Worm (Caenorhabditis elegans) whole organism, young adult: ENCODE results near the gene skpt-1.
A peak's percentile ranks its signal among the peaks of the same experiment; 100 is the strongest.

Experiments
- B0035.1 ChIP-seq: sonication (generic microtip); optimal IDR thresholded peaks from 2 replicates; lab custom pipeline; 2016; ENCODE audit warnings: missing genetic modification characterization, mild to moderate bottlenecking, missing compliant biosample characterization, missing genotype, missing genetic modification reagents
- C06A6.2 ChIP-seq: fragments of 200-800 bp; sonication (Bioruptor generic); conservative IDR thresholded peaks from 2 replicates; pipeline ENCODE4 v1.3.6; 2022; ENCODE audit warnings: missing genetic modification characterization, missing compliant biosample characterization
- C17E4.6 ChIP-seq: fragments of 200-800 bp; sonication (Bioruptor generic); IDR thresholded peaks from 2 replicates; pipeline ENCODE4 v1.3.6; 2022; ENCODE audit warnings: missing genetic modification reagents, missing genetic modification characterization, missing compliant biosample characterization
- D2030.7 ChIP-seq: fragments of 200-800 bp; sonication (Bioruptor generic); IDR thresholded peaks from 2 replicates; pipeline ENCODE4 v1.3.6; 2022; ENCODE audit warnings: missing genetic modification reagents, missing genetic modification characterization, missing compliant biosample characterization
- F49E8.2 ChIP-seq: sonication (generic microtip); optimal IDR thresholded peaks from 3 replicates; lab custom pipeline; 2017; ENCODE audit warnings: missing genetic modification characterization, mild to moderate bottlenecking, missing compliant biosample characterization, antibody characterized with exemption, moderate library complexity; ENCODE audit not compliant: insufficient read depth
- F52B5.7 ChIP-seq: sonication (generic microtip); optimal IDR thresholded peaks from 2 replicates; lab custom pipeline; 2016; ENCODE audit warnings: mild to moderate bottlenecking, missing genetic modification characterization, missing compliant biosample characterization
- F55B11.4 ChIP-seq: sonication (generic microtip); optimal IDR thresholded peaks from 2 replicates; lab custom pipeline; 2016; ENCODE audit warnings: missing compliant biosample characterization, missing genetic modification characterization, borderline replicate concordance; ENCODE audit not compliant: insufficient read depth
- F57C9.4 ChIP-seq: sonication (generic microtip); optimal IDR thresholded peaks from 2 replicates; lab custom pipeline; 2017; ENCODE audit warnings: mild to moderate bottlenecking, missing genetic modification characterization, missing compliant biosample characterization
- T26A5.8 ChIP-seq: sonication (generic microtip); optimal IDR thresholded peaks from 2 replicates; lab custom pipeline; 2016; ENCODE audit warnings: missing genetic modification characterization, missing compliant biosample characterization
- Y53G8AR.9 ChIP-seq: fragments of 200-800 bp; sonication (Bioruptor generic); conservative IDR thresholded peaks from 2 replicates; pipeline ENCODE4 v1.3.6; 2022; ENCODE audit warnings: missing genetic modification reagents, missing genetic modification characterization, missing compliant biosample characterization
- Y56A3A.18 ChIP-seq: fragments of 200-800 bp; sonication (Bioruptor generic); IDR thresholded peaks from 2 replicates; pipeline ENCODE4 v1.3.6; 2022; ENCODE audit warnings: missing genetic modification reagents, missing genetic modification characterization, missing compliant biosample characterization
- Y79H2A.3 ChIP-seq: fragments of 200-800 bp; sonication (Bioruptor generic); conservative IDR thresholded peaks from 2 replicates; pipeline ENCODE4 v1.3.6; 2022; ENCODE audit warnings: missing genetic modification reagents, missing genetic modification characterization, missing compliant biosample characterization
- ZK185.1 ChIP-seq: sonication (generic microtip); optimal IDR thresholded peaks from 2 replicates; lab custom pipeline; 2016; ENCODE audit warnings: mild to moderate bottlenecking, missing genetic modification characterization, missing compliant biosample characterization; ENCODE audit not compliant: poor library complexity, severe bottlenecking
- attf-5 ChIP-seq: fragments of 200-800 bp; sonication (Bioruptor generic); optimal IDR thresholded peaks from 2 replicates; lab custom pipeline; 2018; ENCODE audit warnings: mild to moderate bottlenecking, missing genetic modification characterization, missing compliant biosample characterization
- bed-1 ChIP-seq: fragments of 200-800 bp; sonication (Bioruptor generic); IDR thresholded peaks from 2 replicates; pipeline ENCODE4 v1.3.6; 2022; ENCODE audit warnings: missing genetic modification reagents, missing genetic modification characterization, missing compliant biosample characterization
- ccch-3 ChIP-seq: fragments of 200-800 bp; sonication (Bioruptor generic); optimal IDR thresholded peaks from 2 replicates; lab custom pipeline; 2018; ENCODE audit warnings: mild to moderate bottlenecking, missing genetic modification characterization, missing compliant biosample characterization
- cebp-1 ChIP-seq, 2 experiments: fragments of 200-800 bp in 1 of 2; sonication (Bioruptor generic) in 1 of 2; sonication (generic microtip) in 1 of 2; IDR thresholded peaks in 1 of 2; optimal IDR thresholded peaks in 1 of 2; 2 replicates each; pipeline versions ENCODE4 v1.3.6 to Lab custom; 2017 to 2022; ENCODE audit warnings: missing compliant biosample characterization in 2 of 2, missing genetic modification characterization in 2 of 2, mild to moderate bottlenecking in 1 of 2, missing genetic modification reagents in 1 of 2, moderate library complexity in 1 of 2
- ceh-79 ChIP-seq: sonication (generic microtip); optimal IDR thresholded peaks from 2 replicates; lab custom pipeline; 2017; ENCODE audit warnings: mild to moderate bottlenecking, missing genetic modification characterization, missing compliant biosample characterization
- chd-7 ChIP-seq: sonication (generic microtip); optimal IDR thresholded peaks from 2 replicates; lab custom pipeline; 2016; ENCODE audit warnings: mild to moderate bottlenecking, missing genetic modification characterization, moderate library complexity, missing compliant biosample characterization
- dox-1 ChIP-seq: fragments of 200-800 bp; sonication (Bioruptor generic); IDR thresholded peaks from 2 replicates; pipeline ENCODE4 v1.3.6; 2022; ENCODE audit warnings: missing genetic modification reagents, missing genetic modification characterization, missing compliant biosample characterization
- egl-18 ChIP-seq: fragments of 200-800 bp; sonication (Bioruptor generic); IDR thresholded peaks from 2 replicates; pipeline ENCODE4 v1.3.6; 2022; ENCODE audit warnings: missing genetic modification reagents, missing genetic modification characterization, missing compliant biosample characterization
- egl-44 ChIP-seq: fragments of 200-800 bp; sonication (Bioruptor generic); IDR thresholded peaks from 2 replicates; pipeline ENCODE4 v1.3.6; 2022; ENCODE audit warnings: missing genetic modification reagents, missing genetic modification characterization, missing compliant biosample characterization
- ets-4 ChIP-seq: fragments of 200-800 bp; sonication (Bioruptor generic); optimal IDR thresholded peaks from 2 replicates; lab custom pipeline; 2018; ENCODE audit warnings: mild to moderate bottlenecking, missing genetic modification characterization, missing compliant biosample characterization
- fkh-3 ChIP-seq: sonication (generic microtip); optimal IDR thresholded peaks from 2 replicates; lab custom pipeline; 2016; ENCODE audit warnings: mild to moderate bottlenecking, missing genetic modification characterization, missing compliant biosample characterization
- hlh-12 ChIP-seq: sonication (generic microtip); optimal IDR thresholded peaks from 2 replicates; lab custom pipeline; 2016; ENCODE audit warnings: missing genetic modification characterization, missing compliant biosample characterization
- hmg-1.2 ChIP-seq: fragments of 200-800 bp; sonication (Bioruptor generic); IDR thresholded peaks from 2 replicates; pipeline ENCODE4 v1.3.6; 2022; ENCODE audit warnings: missing genetic modification reagents, missing genetic modification characterization, missing compliant biosample characterization
- hsf-1 ChIP-seq: fragments of 200-800 bp; sonication (Bioruptor generic); IDR thresholded peaks from 2 replicates; pipeline ENCODE4 v1.3.6; 2022; ENCODE audit warnings: missing genetic modification reagents, missing genetic modification characterization, missing compliant biosample characterization
- lag-1 ChIP-seq: fragments of 200-800 bp; sonication (Bioruptor generic); IDR thresholded peaks from 2 replicates; pipeline ENCODE4 v1.3.6; 2022; ENCODE audit warnings: missing genetic modification reagents, missing genetic modification characterization, missing compliant biosample characterization
- lin-35 ChIP-seq, 3 experiments: fragments of 150-350 bp in 2 of 3; sonication (generic microtip) in 1 of 3; optimal IDR thresholded peaks; 2 replicates each; lab custom pipeline; 2014 to 2018; ENCODE audit warnings: missing biosample characterization in 3 of 3, missing genetic modification characterization in 3 of 3, missing genetic modification reagents in 3 of 3
- lin-54 ChIP-seq: fragments of 200-800 bp; sonication (Bioruptor generic); optimal IDR thresholded peaks from 2 replicates; lab custom pipeline; 2018; ENCODE audit warnings: mild to moderate bottlenecking, missing genetic modification characterization, missing compliant biosample characterization
- lsl-1 ChIP-seq: fragments of 200-800 bp; sonication (Bioruptor generic); optimal IDR thresholded peaks from 2 replicates; lab custom pipeline; 2018; ENCODE audit warnings: mild to moderate bottlenecking, missing genetic modification characterization, moderate library complexity, missing compliant biosample characterization
- mcd-1 ChIP-seq: fragments of 200-800 bp; sonication (Bioruptor generic); IDR thresholded peaks from 2 replicates; pipeline ENCODE4 v1.3.6; 2022; ENCODE audit warnings: missing genetic modification reagents, missing genetic modification characterization, missing compliant biosample characterization
- mel-28 ChIP-seq: sonication (generic microtip); optimal IDR thresholded peaks from 2 replicates; lab custom pipeline; 2016; ENCODE audit warnings: borderline replicate concordance, mild to moderate bottlenecking, missing genetic modification characterization, missing compliant biosample characterization
- mes-4 ChIP-seq: sonication (generic microtip); optimal IDR thresholded peaks from 2 replicates; lab custom pipeline; 2016; ENCODE audit warnings: missing genotype, missing genetic modification characterization, missing compliant biosample characterization
- nfyb-1 ChIP-seq: fragments of 200-800 bp; sonication (Bioruptor generic); IDR thresholded peaks from 2 replicates; pipeline ENCODE4 v1.3.6; 2022; ENCODE audit warnings: missing genetic modification reagents, missing genetic modification characterization, missing compliant biosample characterization
- nhr-179 ChIP-seq: sonication (generic microtip); optimal IDR thresholded peaks from 2 replicates; lab custom pipeline; 2016; ENCODE audit warnings: mild to moderate bottlenecking, missing genetic modification characterization, missing compliant biosample characterization
- pha-4 ChIP-seq: fragments of 150-350 bp; sonication (generic microtip); optimal IDR thresholded peaks from 2 replicates; lab custom pipeline; 2014; ENCODE audit warnings: missing biosample characterization, missing genetic modification reagents, missing genetic modification characterization
- sdz-38 ChIP-seq: sonication (generic microtip); optimal IDR thresholded peaks from 2 replicates; lab custom pipeline; 2016; ENCODE audit warnings: missing genotype, missing genetic modification characterization, missing compliant biosample characterization
- snpc-1.1 ChIP-seq: sonication (generic microtip); optimal IDR thresholded peaks from 2 replicates; lab custom pipeline; 2017; ENCODE audit warnings: missing genetic modification characterization, mild to moderate bottlenecking, missing compliant biosample characterization, antibody characterized with exemption, moderate library complexity, missing genotype, missing genetic modification reagents; ENCODE audit not compliant: insufficient read depth
- snpc-1.3 ChIP-seq: sonication (generic microtip); optimal IDR thresholded peaks from 2 replicates; lab custom pipeline; 2017; ENCODE audit warnings: missing genetic modification characterization, mild to moderate bottlenecking, missing compliant biosample characterization, antibody characterized with exemption, moderate library complexity, missing genotype, missing genetic modification reagents; ENCODE audit not compliant: insufficient read depth
- snpc-4 ChIP-seq, 5 experiments: fragments of 150-350 bp in 1 of 5; sonication (generic microtip) in 4 of 5; optimal IDR thresholded peaks; 2 replicates each; lab custom pipeline; 2014 to 2018; ENCODE audit warnings: missing genetic modification characterization in 5 of 5, missing biosample characterization in 3 of 5, antibody characterized with exemption in 2 of 5, mild to moderate bottlenecking in 2 of 5, missing compliant biosample characterization in 2 of 5, missing genotype in 2 of 5, moderate library complexity in 2 of 5, missing genetic modification reagents in 1 of 5
- tbx-9 ChIP-seq: sonication (generic microtip); optimal IDR thresholded peaks from 2 replicates; lab custom pipeline; 2016; ENCODE audit warnings: borderline replicate concordance, missing genetic modification characterization, inconsistent platforms, missing compliant biosample characterization
- tlf-1 ChIP-seq: fragments of 200-800 bp; sonication (Bioruptor generic); optimal IDR thresholded peaks from 2 replicates; lab custom pipeline; 2018; ENCODE audit warnings: mild to moderate bottlenecking, missing genetic modification characterization, missing compliant biosample characterization
- zfh-2 ChIP-seq: fragments of 200-800 bp; sonication (Bioruptor generic); conservative IDR thresholded peaks from 2 replicates; pipeline ENCODE4 v1.3.6; 2022; ENCODE audit warnings: missing genetic modification reagents, missing genetic modification characterization, missing compliant biosample characterization
- ztf-22 ChIP-seq: fragments of 200-800 bp; sonication (Bioruptor generic); optimal IDR thresholded peaks from 2 replicates; lab custom pipeline; 2018; ENCODE audit warnings: mild to moderate bottlenecking, missing genetic modification characterization, moderate library complexity, missing compliant biosample characterization
- ztf-26 ChIP-seq: sonication (generic microtip); optimal IDR thresholded peaks from 2 replicates; lab custom pipeline; 2017; ENCODE audit warnings: missing genetic modification characterization, missing compliant biosample characterization
- ztf-6 ChIP-seq: fragments of 200-800 bp; sonication (Bioruptor generic); IDR thresholded peaks from 2 replicates; pipeline ENCODE4 v1.3.6; 2022; ENCODE audit warnings: missing genetic modification reagents, missing genetic modification characterization, missing compliant biosample characterization

Gene skpt-1

ce11 chrIII:5448177-5448576, at the start of gene skpt-1:
Gene skpt-1, minus strand, starts transcription at chrIII:5448395.
- TF ChIP-seq mel-28 (tag; lab: Kevin White, UChicago) (no peak), dox-1 (GFP tag; lab: Robert Waterston, UW) (peak; percentile 88), ztf-22 (GFP tag; lab: Kevin White, UChicago) (no peak), fkh-3 (tag; lab: Kevin White, UChicago) (no peak), ztf-26 (tag; lab: Kevin White, UChicago) (no peak), F49E8.2 (peak; percentile 85), snpc-1.3 (tag; lab: Kevin White, UChicago) (peak; percentile 1), snpc-1.1 (no peak), lsl-1 (GFP tag; lab: Kevin White, UChicago) (peak; percentile 86), ZK185.1 (tag; lab: Kevin White, UChicago) (no peak), sdz-38 (tag; lab: Kevin White, UChicago) (no peak), F57C9.4 (tag; lab: Kevin White, UChicago) (no peak), lin-35 (GFP tag; optimal IDR thresholded peaks at IDR 0.05; lab: Kevin White, UChicago) (peak in 2 of 3 experiments; percentile 67 to 91), hmg-1.2 (GFP tag; lab: Robert Waterston, UW) (peak; percentile 63), egl-44 (no peak), F55B11.4 (tag; lab: Kevin White, UChicago) (no peak), F52B5.7 (tag; lab: Kevin White, UChicago) (no peak), ets-4 (no peak), C06A6.2 (GFP tag; lab: Robert Waterston, UW) (no peak), attf-5 (peak; percentile 31), mcd-1 (GFP tag; lab: Robert Waterston, UW) (peak; percentile 97), tbx-9 (tag; lab: Kevin White, UChicago) (no peak), tlf-1 (peak; percentile 92), zfh-2 (no peak), lag-1 (GFP tag; lab: Robert Waterston, UW) (no peak), B0035.1 (tag; lab: Kevin White, UChicago) (no peak), Y53G8AR.9 (GFP tag; lab: Robert Waterston, UW) (peak; percentile 87), lin-54 (GFP tag; lab: Kevin White, UChicago) (peak; percentile 96), Y79H2A.3 (GFP tag; lab: Robert Waterston, UW) (0 out of 2 replicates have a peak, but pooled peaks have one; percentile 51), C17E4.6 (peak; percentile 77; the same call in 1 of the 2 replicates), Y56A3A.18 (GFP tag; lab: Robert Waterston, UW) (no peak), ceh-79 (tag; lab: Kevin White, UChicago) (no peak), egl-18 (GFP tag; lab: Robert Waterston, UW) (no peak), bed-1 (GFP tag; lab: Robert Waterston, UW) (no peak), pha-4 (tag; lab: Kevin White, UChicago) (no peak), cebp-1 (GFP tag; IDR thresholded peaks at IDR 0.05; lab: Robert Waterston, UW) (no peak), cebp-1 (tag; optimal IDR thresholded peaks at IDR 0.05; lab: Kevin White, UChicago) (peak; percentile 11), T26A5.8 (tag; lab: Kevin White, UChicago) (no peak), ccch-3 (no peak), ztf-6 (no peak), mes-4 (no peak), D2030.7 (GFP tag; lab: Robert Waterston, UW) (peak; percentile 97), hlh-12 (tag; lab: Kevin White, UChicago) (no peak), nhr-179 (tag; lab: Kevin White, UChicago) (no peak), nfyb-1 (GFP tag; lab: Robert Waterston, UW) (peak; percentile 73; the same call in 1 of the 2 replicates), snpc-4 (GFP tag; optimal IDR thresholded peaks at IDR 0.05; lab: Kevin White, UChicago) (peak; percentile 11), snpc-4 (tag; optimal IDR thresholded peaks at IDR 0.05; lab: Kevin White, UChicago) (peak in 2 of 4 experiments; percentile 40 to 62), hsf-1 (GFP tag; lab: Robert Waterston, UW) (peak; percentile 86), chd-7 (tag; lab: Kevin White, UChicago) (no peak)
